Worm (Caenorhabditis elegans): ENCODE data around the gene usp-14.

The usp-14 gene

DNA sequence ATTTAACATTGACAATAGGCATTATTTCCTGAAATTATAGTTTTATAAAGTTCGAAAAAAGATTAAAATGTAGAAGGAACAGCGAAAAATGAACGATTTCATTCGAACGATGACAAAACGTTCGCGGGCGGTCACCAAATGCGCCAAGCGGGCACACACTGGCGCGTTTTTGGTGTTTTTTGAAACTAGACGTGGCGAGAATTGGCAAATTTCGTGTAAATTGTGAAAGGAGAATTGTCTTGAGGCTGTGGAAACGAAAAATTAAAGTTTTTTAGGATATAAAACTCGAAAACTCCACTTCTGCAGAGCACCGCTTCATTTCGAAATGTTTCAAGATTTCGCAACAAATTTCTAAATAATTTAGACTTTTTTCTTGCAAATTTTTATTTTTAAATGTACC, at the start of gene usp-14:
usp-14 (minus strand) TSS at position 28 of the 400 bp plus-strand sequence.
- TF ChIP-seq hnd-1 (tag; optimal IDR thresholded peaks at IDR 0.05): no peak

DNA sequence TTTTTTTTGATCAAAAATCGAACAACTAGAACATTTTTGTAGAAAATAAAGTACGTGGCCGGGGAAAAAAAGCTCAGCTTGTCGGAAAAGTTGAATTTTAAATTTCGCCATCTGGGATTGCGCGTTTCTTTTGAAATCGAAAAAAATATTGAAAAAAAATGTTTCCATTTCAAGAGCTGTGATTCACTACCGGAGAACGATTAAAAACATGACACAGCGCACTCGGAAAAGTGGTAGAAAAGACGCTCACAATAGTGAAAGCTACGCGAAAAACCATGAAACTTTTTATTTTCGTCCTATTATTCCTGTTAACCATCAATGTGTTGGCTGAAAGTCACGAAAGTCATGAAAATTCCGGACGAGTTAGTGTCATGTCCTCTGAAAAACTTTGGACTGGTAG, 49.2 kb upstream of the usp-14 start, which contains the start of the genes clec-147 and C04H5.7:
clec-147 (minus strand) TSS at position 101 of the 400 bp plus-strand sequence.
C04H5.7 (plus strand) TSS at position 219 of the 400 bp plus-strand sequence.
- TF ChIP-seq scrt-1 (GFP tag; IDR thresholded peaks at IDR 0.05): no peak
- TF ChIP-seq hnd-1 (tag; optimal IDR thresholded peaks at IDR 0.05): no peak
- TF ChIP-seq ceh-13 (GFP tag; optimal IDR thresholded peaks at IDR 0.05): no peak
- TF ChIP-seq B0310.2 (tag; optimal IDR thresholded peaks at IDR 0.05): no peak
- no peak for TF ChIP-seq tbx-37 (GFP tag; conservative IDR thresholded peaks at IDR 0.05)
- TF ChIP-seq ceh-36 (tag; optimal IDR thresholded peaks at IDR 0.05): no peak
- TF ChIP-seq ama-1 (optimal IDR thresholded peaks at IDR 0.05): no peak
- no peak for TF ChIP-seq sea-1 (GFP tag; conservative IDR thresholded peaks at IDR 0.05)
- no peak for TF ChIP-seq F13C5.2 (tag; optimal IDR thresholded peaks at IDR 0.05)

DNA sequence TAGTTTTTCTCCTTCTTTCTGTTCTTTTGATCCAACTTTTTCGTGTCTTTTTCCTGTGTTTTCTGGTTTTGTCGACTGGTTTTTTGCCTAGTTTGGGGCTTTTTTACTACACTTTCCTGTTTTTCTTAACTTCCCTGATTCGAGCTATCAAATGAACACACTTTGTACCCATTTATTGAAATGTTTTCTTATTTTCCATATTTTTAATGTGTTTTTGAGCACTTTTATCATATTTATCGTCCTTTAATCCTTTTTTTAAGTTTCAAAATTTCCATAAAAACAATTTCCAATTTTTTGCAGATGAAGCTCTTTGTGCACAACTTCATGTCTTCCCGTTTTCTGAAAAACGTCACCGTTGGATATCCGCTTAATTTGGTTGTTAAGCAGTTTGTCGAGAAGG, 45.5 kb upstream of the usp-14 start, which contains the start of gene C04H5.1:
C04H5.1 (plus strand) TSS at position 301 of the 400 bp plus-strand sequence.
- TF ChIP-seq ama-1 (optimal IDR thresholded peaks at IDR 0.05) (no peak), tbx-11 (GFP tag; IDR thresholded peaks at IDR 0.05) (no peak), aly-1 (tag; optimal IDR thresholded peaks at IDR 0.05) (no peak), tra-4 (tag; optimal IDR thresholded peaks at IDR 0.05) (no peak), scrt-1 (GFP tag; IDR thresholded peaks at IDR 0.05) (no peak), pes-1 (GFP tag; IDR thresholded peaks at IDR 0.05) (no peak), F13C5.2 (tag; optimal IDR thresholded peaks at IDR 0.05) (no peak), hnd-1 (tag; optimal IDR thresholded peaks at IDR 0.05) (no peak), sea-1 (GFP tag; conservative IDR thresholded peaks at IDR 0.05) (no peak), flt-1 (GFP tag; IDR thresholded peaks at IDR 0.05) (no peak), ets-7 (tag; optimal IDR thresholded peaks at IDR 0.05) (no peak), hmg-4 (GFP tag; optimal IDR thresholded peaks at IDR 0.05) (no peak), ceh-13 (GFP tag; optimal IDR thresholded peaks at IDR 0.05) (no peak)

DNA sequence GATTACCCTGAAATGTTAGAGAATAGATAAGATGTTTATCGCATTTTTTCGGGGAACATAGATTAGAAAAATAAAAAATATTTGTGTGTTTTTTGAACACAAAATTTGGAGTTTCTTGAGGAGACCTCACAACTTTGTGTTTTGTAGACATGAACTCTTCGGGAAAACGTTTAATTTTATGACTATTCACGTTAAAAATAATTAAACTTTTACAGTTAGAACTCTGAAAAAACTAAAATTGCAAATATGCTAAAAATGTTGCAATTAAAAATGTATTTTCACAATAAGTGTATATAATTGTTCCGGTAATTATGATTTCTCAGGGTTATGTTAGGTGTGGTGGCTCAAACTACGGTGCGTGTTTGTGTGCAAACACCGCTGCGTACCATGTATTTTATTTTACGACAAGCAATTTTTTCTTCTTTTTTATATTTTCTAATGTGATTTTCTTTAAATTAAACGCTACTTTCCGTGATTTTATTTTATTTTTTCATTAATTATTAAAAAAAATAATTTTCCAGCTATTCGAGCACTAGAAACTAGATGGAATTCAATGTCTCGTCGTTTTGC, 39.8 kb upstream of the usp-14 start, which contains the start of the genes F57C2.5 and spat-1:
F57C2.5 (minus strand) TSS at position 7 of the 570 bp plus-strand sequence.
spat-1 (plus strand) TSS at position 520 of the 570 bp plus-strand sequence.
- TF ChIP-seq tbx-11 (GFP tag; IDR thresholded peaks at IDR 0.05) (no peak), ceh-13 (GFP tag; optimal IDR thresholded peaks at IDR 0.05) (peak; percentile 38), scrt-1 (GFP tag; IDR thresholded peaks at IDR 0.05) (0 out of 2 replicates have a peak, but pooled peaks have one; percentile 18), hmbx-1 (tag; optimal IDR thresholded peaks at IDR 0.05) (no peak), pes-1 (GFP tag; IDR thresholded peaks at IDR 0.05) (peak; percentile 65), hnd-1 (tag; optimal IDR thresholded peaks at IDR 0.05) (peak; percentile 19), ceh-36 (tag; optimal IDR thresholded peaks at IDR 0.05) (no peak), sea-1 (GFP tag; conservative IDR thresholded peaks at IDR 0.05) (peak; percentile 41; the same call in 1 of the 2 replicates), F13C5.2 (tag; optimal IDR thresholded peaks at IDR 0.05) (peak; percentile 45), tbx-37 (GFP tag; conservative IDR thresholded peaks at IDR 0.05) (0 out of 2 replicates have a peak, but pooled peaks have one; percentile 41), hmg-4 (GFP tag; optimal IDR thresholded peaks at IDR 0.05) (no peak), flt-1 (GFP tag; IDR thresholded peaks at IDR 0.05) (no peak), aly-1 (tag; optimal IDR thresholded peaks at IDR 0.05) (no peak), B0310.2 (tag; optimal IDR thresholded peaks at IDR 0.05) (no peak), ets-7 (tag; optimal IDR thresholded peaks at IDR 0.05) (peak; percentile 67), tra-4 (tag; optimal IDR thresholded peaks at IDR 0.05) (peak; percentile 18), ama-1 (optimal IDR thresholded peaks at IDR 0.05) (no peak)

DNA sequence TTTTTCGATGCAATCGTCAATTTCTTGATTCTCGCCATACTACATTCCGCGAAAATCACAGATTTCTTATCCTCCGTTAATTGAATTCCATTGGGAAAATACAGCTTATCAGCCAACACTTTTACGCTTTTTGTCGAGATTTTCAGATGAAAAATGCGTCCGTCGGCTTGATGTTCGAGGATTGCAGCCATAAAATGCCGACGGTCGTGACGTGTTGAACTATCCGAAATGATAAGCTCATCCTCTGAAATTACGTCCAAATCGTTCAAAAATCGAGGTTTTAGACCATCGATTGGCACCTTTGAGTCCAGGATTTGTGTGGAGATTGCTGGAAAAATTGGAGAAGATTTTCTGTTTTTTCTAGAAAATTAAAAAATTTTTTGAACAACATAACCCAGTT, 38.6 kb upstream of the usp-14 start:
- TF ChIP-seq ets-7 (tag; optimal IDR thresholded peaks at IDR 0.05): no peak
- no peak for TF ChIP-seq ceh-13 (GFP tag; optimal IDR thresholded peaks at IDR 0.05)
- no peak for TF ChIP-seq ceh-36 (tag; optimal IDR thresholded peaks at IDR 0.05)
- no peak for TF ChIP-seq hmbx-1 (tag; optimal IDR thresholded peaks at IDR 0.05)
- TF ChIP-seq hnd-1 (tag; optimal IDR thresholded peaks at IDR 0.05): no peak
- TF ChIP-seq flt-1 (GFP tag; IDR thresholded peaks at IDR 0.05): no peak
- TF ChIP-seq sea-1 (GFP tag; conservative IDR thresholded peaks at IDR 0.05): no peak
- no peak for TF ChIP-seq tbx-37 (GFP tag; conservative IDR thresholded peaks at IDR 0.05)
- no peak for TF ChIP-seq tra-4 (tag; optimal IDR thresholded peaks at IDR 0.05)
- no peak for TF ChIP-seq tbx-11 (GFP tag; IDR thresholded peaks at IDR 0.05)
- TF ChIP-seq B0310.2 (tag; optimal IDR thresholded peaks at IDR 0.05): no peak
- TF ChIP-seq F13C5.2 (tag; optimal IDR thresholded peaks at IDR 0.05): no peak
- no peak for TF ChIP-seq pes-1 (GFP tag; IDR thresholded peaks at IDR 0.05)
- TF ChIP-seq ama-1 (optimal IDR thresholded peaks at IDR 0.05): no peak
- no peak for TF ChIP-seq aly-1 (tag; optimal IDR thresholded peaks at IDR 0.05)
- TF ChIP-seq scrt-1 (GFP tag; IDR thresholded peaks at IDR 0.05): no peak
- no peak for TF ChIP-seq hmg-4 (GFP tag; optimal IDR thresholded peaks at IDR 0.05)

DNA sequence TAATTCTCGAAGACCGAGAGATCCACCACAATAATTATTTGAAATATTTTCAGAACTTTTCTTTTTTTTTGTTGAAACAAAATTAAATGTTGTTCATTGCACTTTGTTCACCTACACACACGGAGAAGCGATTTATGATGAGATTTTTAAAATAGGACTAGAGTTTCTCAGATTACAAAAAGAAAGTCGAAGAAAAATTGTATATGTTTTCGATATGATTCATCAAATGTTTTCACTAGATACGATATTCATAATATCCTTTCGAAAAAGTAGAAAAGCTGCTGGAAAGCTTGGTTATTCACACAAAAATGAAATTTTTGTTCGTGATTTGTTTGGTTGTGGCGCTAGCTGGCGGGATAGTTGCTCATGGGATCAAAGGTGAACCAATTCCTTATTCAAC, 36.5 kb upstream of the usp-14 start, which contains the start of gene F57C2.4:
F57C2.4 (plus strand) TSS at position 301 of the 400 bp plus-strand sequence.
- no peak for TF ChIP-seq tbx-11 (GFP tag; IDR thresholded peaks at IDR 0.05)
- no peak for TF ChIP-seq flt-1 (GFP tag; IDR thresholded peaks at IDR 0.05)
- TF ChIP-seq ama-1 (optimal IDR thresholded peaks at IDR 0.05): no peak
- TF ChIP-seq tbx-37 (GFP tag; conservative IDR thresholded peaks at IDR 0.05): no peak
- no peak for TF ChIP-seq pes-1 (GFP tag; IDR thresholded peaks at IDR 0.05)
- TF ChIP-seq B0310.2 (tag; optimal IDR thresholded peaks at IDR 0.05): no peak
- TF ChIP-seq ceh-36 (tag; optimal IDR thresholded peaks at IDR 0.05): no peak
- TF ChIP-seq hmg-4 (GFP tag; optimal IDR thresholded peaks at IDR 0.05): no peak
- TF ChIP-seq scrt-1 (GFP tag; IDR thresholded peaks at IDR 0.05): no peak
- TF ChIP-seq F13C5.2 (tag; optimal IDR thresholded peaks at IDR 0.05): no peak
- TF ChIP-seq tra-4 (tag; optimal IDR thresholded peaks at IDR 0.05): no peak
- no peak for TF ChIP-seq hmbx-1 (tag; optimal IDR thresholded peaks at IDR 0.05)
- TF ChIP-seq ceh-13 (GFP tag; optimal IDR thresholded peaks at IDR 0.05): no peak
- no peak for TF ChIP-seq hnd-1 (tag; optimal IDR thresholded peaks at IDR 0.05)
- TF ChIP-seq ets-7 (tag; optimal IDR thresholded peaks at IDR 0.05): no peak
- TF ChIP-seq sea-1 (GFP tag; conservative IDR thresholded peaks at IDR 0.05): no peak
- TF ChIP-seq aly-1 (tag; optimal IDR thresholded peaks at IDR 0.05): no peak
